Fruit fly (Drosophila melanogaster) whole organism, prepupa: Measurements from ENCODE around the gene CG33710.
A peak's percentile ranks its signal among the peaks of the same experiment; 100 is the strongest.

Source experiments
- CG10631 ChIP-seq: fragments of 200-800 bp; sonication (Bioruptor generic); optimal IDR thresholded peaks from 2 replicates; lab custom pipeline; 2016; ENCODE audit warnings: missing biosample characterization, missing genetic modification characterization
- CG10669 ChIP-seq: fragments of 200-800 bp; sonication (Bioruptor generic); optimal IDR thresholded peaks from 3 replicates; lab custom pipeline; 2018; ENCODE audit warnings: missing biosample characterization, mild to moderate bottlenecking, missing genetic modification characterization, moderate library complexity
- CG11294 ChIP-seq: fragments of 200-800 bp; sonication (Bioruptor generic); IDR thresholded peaks from 2 replicates; pipeline ENCODE4 v1.3.6; 2022; ENCODE audit warnings: missing biosample characterization, missing genetic modification characterization
- CG11902 ChIP-seq: fragments of 200-800 bp; sonication (Bioruptor generic); optimal IDR thresholded peaks from 3 replicates; lab custom pipeline; 2016; ENCODE audit warnings: missing biosample characterization, missing genetic modification characterization
- CG15336 ChIP-seq: fragments of 200-800 bp; sonication (Bioruptor generic); IDR thresholded peaks from 2 replicates; pipeline ENCODE4 v1.3.6; 2022; ENCODE audit warnings: missing biosample characterization, missing genetic modification characterization
- CG1621 ChIP-seq: fragments of 200-800 bp; sonication (Bioruptor generic); optimal IDR thresholded peaks from 3 replicates; lab custom pipeline; 2018; ENCODE audit warnings: missing biosample characterization, mild to moderate bottlenecking, missing genetic modification characterization
- CG16779 ChIP-seq: fragments of 200-800 bp; sonication (Bioruptor generic); optimal IDR thresholded peaks from 3 replicates; lab custom pipeline; 2017; ENCODE audit warnings: missing biosample characterization, mild to moderate bottlenecking, missing genetic modification characterization
- CG31627 ChIP-seq: fragments of 200-800 bp; sonication (Bioruptor generic); optimal IDR thresholded peaks from 3 replicates; lab custom pipeline; 2016; ENCODE audit warnings: missing biosample characterization, missing genetic modification characterization
- CG32006 ChIP-seq: fragments of 200-800 bp; sonication (Bioruptor generic); optimal IDR thresholded peaks from 3 replicates; lab custom pipeline; 2017; ENCODE audit warnings: missing biosample characterization, mild to moderate bottlenecking, missing genetic modification characterization
- CG34406 ChIP-seq: fragments of 200-800 bp; sonication (Bioruptor generic); optimal IDR thresholded peaks from 3 replicates; lab custom pipeline; 2016; ENCODE audit warnings: missing biosample characterization, missing genetic modification characterization
- CG3919 ChIP-seq: fragments of 200-800 bp; sonication (Bioruptor generic); optimal IDR thresholded peaks from 3 replicates; lab custom pipeline; 2016; ENCODE audit warnings: missing biosample characterization, missing genetic modification characterization
- CG4318 ChIP-seq: fragments of 200-800 bp; sonication (Bioruptor generic); optimal IDR thresholded peaks from 3 replicates; lab custom pipeline; 2017; ENCODE audit warnings: missing biosample characterization, mild to moderate bottlenecking, missing genetic modification characterization
- CG6854 ChIP-seq: fragments of 200-800 bp; sonication (Bioruptor generic); optimal IDR thresholded peaks from 2 replicates; lab custom pipeline; 2017; ENCODE audit warnings: missing biosample characterization, mild to moderate bottlenecking, missing genetic modification characterization
- CG8119 ChIP-seq: fragments of 200-800 bp; sonication (Bioruptor generic); IDR thresholded peaks from 3 replicates; pipeline ENCODE4 v1.3.6; 2022; ENCODE audit warnings: missing biosample characterization, missing genetic modification characterization
- CG8319 ChIP-seq: fragments of 200-800 bp; sonication (Bioruptor generic); optimal IDR thresholded peaks from 3 replicates; lab custom pipeline; 2016; ENCODE audit warnings: missing biosample characterization, missing genetic modification characterization
- CG9139 ChIP-seq: fragments of 200-800 bp; sonication (Bioruptor generic); optimal IDR thresholded peaks from 3 replicates; lab custom pipeline; 2017; ENCODE audit warnings: missing biosample characterization, mild to moderate bottlenecking, missing genetic modification characterization
- Eip78C ChIP-seq: fragments of 200-800 bp; sonication (Bioruptor generic); peaks from one replicate; lab custom pipeline; 2016; ENCODE audit warnings: missing biosample characterization, missing genetic modification characterization
- Hr38 ChIP-seq: sonication (Bioruptor generic); optimal IDR thresholded peaks from 2 replicates; lab custom pipeline; 2016; ENCODE audit warnings: missing biosample characterization, missing genetic modification characterization
- Hr39 ChIP-seq: fragments of 200-800 bp; sonication (Bioruptor generic); optimal IDR thresholded peaks from 2 replicates; lab custom pipeline; 2016; ENCODE audit warnings: missing biosample characterization, missing genetic modification characterization
- Met ChIP-seq: fragments of 200-800 bp; sonication (Bioruptor generic); optimal IDR thresholded peaks from 3 replicates; lab custom pipeline; 2016; ENCODE audit warnings: missing biosample characterization, missing genetic modification characterization
- Smox ChIP-seq: fragments of 200-800 bp; sonication (Bioruptor generic); optimal IDR thresholded peaks from 3 replicates; lab custom pipeline; 2016; ENCODE audit warnings: missing biosample characterization, missing genetic modification characterization
- Sox102F ChIP-seq: fragments of 200-800 bp; sonication (Bioruptor generic); optimal IDR thresholded peaks from 2 replicates; lab custom pipeline; 2016; ENCODE audit warnings: missing biosample characterization, mild to moderate bottlenecking, missing genetic modification characterization
- cyc ChIP-seq: fragments of 200-800 bp; sonication (Bioruptor generic); optimal IDR thresholded peaks from 3 replicates; lab custom pipeline; 2016; ENCODE audit warnings: missing biosample characterization, missing genetic modification characterization
- dac ChIP-seq: fragments of 200-800 bp; sonication (Bioruptor generic); optimal IDR thresholded peaks from 2 replicates; lab custom pipeline; 2017; ENCODE audit warnings: missing biosample characterization, mild to moderate bottlenecking, missing genetic modification characterization
- dsx ChIP-seq: fragments of 200-800 bp; optimal IDR thresholded peaks from 3 replicates; lab custom pipeline; 2019; ENCODE audit warnings: missing biosample characterization, mild to moderate bottlenecking, missing genetic modification characterization, moderate library complexity; ENCODE audit not compliant: poor library complexity, severe bottlenecking
- eg ChIP-seq: fragments of 200-800 bp; sonication (Bioruptor generic); IDR thresholded peaks from 3 replicates; pipeline ENCODE4 v1.3.6; 2022; ENCODE audit warnings: missing biosample characterization, missing genetic modification characterization
- fkh ChIP-seq: fragments of 200-800 bp; sonication (Bioruptor generic); optimal IDR thresholded peaks from 3 replicates; lab custom pipeline; 2017; ENCODE audit warnings: missing biosample characterization, mild to moderate bottlenecking, missing genetic modification characterization, moderate library complexity
- net ChIP-seq: fragments of 200-800 bp; sonication (Bioruptor generic); optimal IDR thresholded peaks from 3 replicates; lab custom pipeline; 2016; ENCODE audit warnings: missing biosample characterization, missing genetic modification characterization
- svp ChIP-seq: fragments of 200-800 bp; sonication (Bioruptor generic); peaks from one replicate; lab custom pipeline; 2016; ENCODE audit warnings: missing biosample characterization, missing genetic modification characterization
- topi ChIP-seq: fragments of 200-800 bp; sonication (Bioruptor generic); optimal IDR thresholded peaks from 3 replicates; lab custom pipeline; 2016; ENCODE audit warnings: missing biosample characterization, missing genetic modification characterization
- vri ChIP-seq: fragments of 200-800 bp; sonication (Bioruptor generic); optimal IDR thresholded peaks from 3 replicates; lab custom pipeline; 2016; ENCODE audit warnings: missing biosample characterization, mild to moderate bottlenecking, missing genetic modification characterization

The CG33710 gene

dm6 chr3L:19952690-19953089 is at the start of gene CG33710:
Gene CG33710 (minus strand): TSS chr3L:19952790.
- TF ChIP-seq CG16779 (no peak), Met (no peak), CG9139 (no peak), svp (GFP tag; lab: Kevin White, UChicago) (no peak), Hr39 (GFP tag; lab: Kevin White, UChicago) (no peak), Sox102F (no peak), CG10631 (GFP tag; lab: Kevin White, UChicago) (no peak), CG6854 (GFP tag; lab: Kevin White, UChicago) (no peak), dsx (GFP tag; lab: Kevin White, UChicago) (no peak), eg (no peak), CG34406 (GFP tag; lab: Kevin White, UChicago) (no peak), net (no peak), CG15336 (no peak)

- TF ChIP-seq fkh (GFP tag; lab: Kevin White, UChicago) (no peak), CG11902 (GFP tag; lab: Kevin White, UChicago) (no peak), Hr38 (GFP tag; lab: Kevin White, UChicago) (no peak), Eip78C (GFP tag; lab: Kevin White, UChicago) (peak; percentile 26), Smox (GFP tag; lab: Kevin White, UChicago) (no peak)
- TF ChIP-seq, all 60 proteins: peak for 1
Observed at dm6 chr3L:20000878-20001640, 48.5 kb upstream of the CG33710 start.

- TF ChIP-seq CG11294 (GFP tag; lab: Robert Waterston, UW) (no peak), Eip78C (GFP tag; lab: Kevin White, UChicago) (peak; percentile 68), CG4318 (no peak), Hr39 (GFP tag; lab: Kevin White, UChicago) (no peak), CG10669 (GFP tag; lab: Kevin White, UChicago) (no peak)
Observed at dm6 chr3L:20000081-20000736, 47.6 kb upstream of the CG33710 start, which contains the start of the genes Tom20 and Gabat. Gene Tom20 (plus strand): TSS chr3L:20000644. Gene Gabat (minus strand): TSS chr3L:20000686.

dm6 chr3L:19994015-19994414 is 41.4 kb upstream of the CG33710 start:
- TF ChIP-seq CG6854 (GFP tag; lab: Kevin White, UChicago), result no peak
- no peak for TF ChIP-seq fkh (GFP tag; lab: Kevin White, UChicago)
- no peak for TF ChIP-seq Smox (GFP tag; lab: Kevin White, UChicago)
- TF ChIP-seq Met, result no peak
- TF ChIP-seq dsx (GFP tag; lab: Kevin White, UChicago), result no peak
- no peak for TF ChIP-seq Hr39 (GFP tag; lab: Kevin White, UChicago)
- TF ChIP-seq CG31627 (GFP tag; lab: Kevin White, UChicago), result no peak
- no peak for TF ChIP-seq dac (GFP tag; lab: Kevin White, UChicago)
- TF ChIP-seq CG1621, result no peak
- no peak for TF ChIP-seq CG34406 (GFP tag; lab: Kevin White, UChicago)
- TF ChIP-seq topi (GFP tag; lab: Kevin White, UChicago), result no peak
- TF ChIP-seq vri (GFP tag; lab: Kevin White, UChicago), result no peak
- TF ChIP-seq CG8319 (GFP tag; lab: Kevin White, UChicago), result no peak
- TF ChIP-seq CG16779, result no peak
- no peak for TF ChIP-seq cyc (GFP tag; lab: Kevin White, UChicago)
- TF ChIP-seq CG3919 (GFP tag; lab: Kevin White, UChicago), result no peak
- TF ChIP-seq CG32006, result no peak
- TF ChIP-seq CG8119 (GFP tag; lab: Robert Waterston, UW), result no peak
- TF ChIP-seq CG10631 (GFP tag; lab: Kevin White, UChicago), result no peak
- no peak for TF ChIP-seq CG11294 (GFP tag; lab: Robert Waterston, UW)
